Worm (Caenorhabditis elegans): ENCODE results near the gene str-247.

- TF ChIP-seq fos-1 (tag; optimal IDR thresholded peaks at IDR 0.05), result peak; percentile 36
- no peak for TF ChIP-seq ceh-16 (tag; optimal IDR thresholded peaks at IDR 0.05)
- no peak for TF ChIP-seq ama-1 (optimal IDR thresholded peaks at IDR 0.05)
- no peak for TF ChIP-seq nhr-129 (tag; optimal IDR thresholded peaks at IDR 0.05)
These were observed 16.6 kb downstream of the str-247 start, which contains the start of gene cyp-34A9 for ce11 chrV:3970410-3970809.

Measured in whole organism, L2 larva.